Fruit fly (Drosophila melanogaster): ENCODE data around the gene Cpr76Bc.

DNA sequence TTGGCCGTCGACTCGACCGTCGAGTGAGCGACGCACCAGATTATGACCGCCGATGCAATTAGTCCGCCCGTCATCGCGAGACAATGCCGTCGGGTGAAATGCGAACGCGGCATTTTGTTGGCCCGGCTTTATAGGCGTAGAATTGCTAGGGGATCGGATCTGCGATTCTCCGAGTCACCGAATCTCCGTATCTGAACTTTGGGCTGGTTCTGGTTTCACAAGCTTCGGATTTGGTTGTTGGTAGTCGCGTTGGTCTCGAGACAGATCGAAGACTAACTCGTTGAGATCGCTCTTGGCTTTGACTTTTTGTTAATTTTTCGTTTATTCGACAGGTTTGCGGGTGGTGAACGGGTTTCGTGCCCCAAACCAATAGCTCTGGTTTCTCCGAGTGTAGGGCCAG, 24.1 kb upstream of the Cpr76Bc start:
- TF ChIP-seq usp (GFP tag; optimal IDR thresholded peaks at IDR 0.05) (no peak), pan (optimal IDR thresholded peaks at IDR 0.05) (no peak), psq (optimal IDR thresholded peaks at IDR 0.05) (no peak), CG8478 (optimal IDR thresholded peaks at IDR 0.05) (no peak)

Data from whole organism.